Fruit fly (Drosophila melanogaster): ENCODE data around the gene CG31832.

DNA sequence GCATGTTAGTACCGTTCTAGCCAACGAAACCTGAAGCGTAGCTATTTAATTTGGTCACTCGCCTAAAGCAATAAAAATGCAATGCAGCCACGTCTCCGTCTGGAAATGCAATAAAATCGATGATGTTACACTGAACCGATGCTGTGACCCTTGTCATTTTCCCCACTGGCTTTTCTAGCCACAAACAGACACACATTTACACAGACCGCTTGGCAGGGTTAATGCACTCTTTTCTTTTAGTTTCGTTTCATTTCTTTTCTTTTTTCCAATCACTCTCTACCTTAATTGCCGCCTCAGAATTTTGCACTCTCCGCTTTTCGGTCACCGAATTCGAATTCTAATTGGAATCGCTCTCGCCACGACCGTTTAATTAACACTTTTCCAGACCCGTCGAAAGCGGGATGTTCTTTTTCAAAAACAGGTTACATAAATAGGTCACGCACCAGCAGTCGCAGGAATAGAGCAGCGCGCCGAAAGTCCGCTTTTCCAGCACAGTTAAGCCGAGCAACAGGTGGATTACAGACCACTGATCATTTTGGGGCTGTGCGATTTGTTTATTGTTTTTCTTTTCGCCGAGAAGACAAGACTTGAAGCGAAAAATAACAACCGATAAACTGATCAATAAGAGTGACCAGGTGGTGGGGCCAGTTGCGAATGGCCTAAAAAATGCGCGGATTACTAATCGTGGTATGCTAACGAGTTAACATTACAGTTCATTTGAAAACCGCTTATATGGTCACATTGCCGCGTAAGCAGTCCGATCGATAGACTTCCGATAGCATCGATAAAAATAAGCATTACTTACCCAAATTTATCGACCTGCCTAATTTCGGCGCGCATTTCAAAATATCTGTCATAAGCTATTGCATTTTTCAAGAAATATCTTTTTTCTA is 25.9 kb upstream of the CG31832 start, which contains the start of gene ck:
- TF ChIP-seq ttk (optimal IDR thresholded peaks at IDR 0.05), result no peak
- no peak for TF ChIP-seq psq (optimal IDR thresholded peaks at IDR 0.05)
- TF ChIP-seq Sin3A (optimal IDR thresholded peaks at IDR 0.05), result no peak
